Worm (Caenorhabditis elegans) whole organism, mixed stage, embryonic: ENCODE data around the gene xtr-2.

Experiments used
- lin-13 ChIP-seq: fragments of 150-350 bp; optimal IDR thresholded peaks from 2 replicates; lab custom pipeline; 2014; ENCODE audit warnings: missing biosample characterization, missing genetic modification characterization
- nhr-237 ChIP-seq: fragments of 150-350 bp; optimal IDR thresholded peaks from 2 replicates; lab custom pipeline; 2014; ENCODE audit warnings: missing biosample characterization, missing genetic modification characterization
- nhr-28 ChIP-seq: fragments of 150-350 bp; optimal IDR thresholded peaks from 2 replicates; lab custom pipeline; 2014; ENCODE audit warnings: missing biosample characterization, missing genetic modification characterization
- nhr-76 ChIP-seq: sonication (generic microtip); optimal IDR thresholded peaks from 2 replicates; lab custom pipeline; 2017; ENCODE audit warnings: missing biosample characterization, missing genetic modification characterization
- snpc-4 ChIP-seq: fragments of 150-350 bp; optimal IDR thresholded peaks from 2 replicates; lab custom pipeline; 2014; ENCODE audit warnings: missing biosample characterization, missing genetic modification characterization

DNA sequence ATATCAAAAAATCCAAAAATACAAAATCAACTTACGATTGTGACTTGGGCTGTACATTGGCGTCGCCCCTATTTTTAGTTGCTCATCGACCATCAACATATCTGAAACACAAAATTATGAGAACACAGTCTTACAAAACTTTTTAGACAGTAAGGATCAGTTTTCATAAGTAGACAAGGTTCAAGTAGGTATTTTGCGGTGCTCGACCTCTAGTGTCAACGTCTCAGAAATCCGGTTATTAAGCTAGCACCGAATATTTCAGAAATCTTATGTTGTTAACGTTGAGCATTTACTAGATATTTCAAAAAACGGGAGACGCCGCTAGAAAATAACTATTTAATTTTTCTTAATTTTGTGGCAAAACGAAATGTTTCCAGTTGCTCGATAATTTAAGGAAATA lies 44.5 kb upstream of the xtr-2 start, which contains the start of gene otpl-8:
- no peak for TF ChIP-seq lin-13 (tag; lab: Kevin White, UChicago)
- no peak for TF ChIP-seq nhr-76 (tag; lab: Kevin White, UChicago)
- no peak for TF ChIP-seq nhr-237 (tag; lab: Kevin White, UChicago)
- no peak for TF ChIP-seq nhr-28
- no peak for TF ChIP-seq snpc-4 (tag; lab: Kevin White, UChicago)
